Worm (Caenorhabditis elegans): Measurements from ENCODE around the gene ZK938.10.

ZK938.10 gene

ce11 chrII:9855620-9856019 lies 4.8 kb upstream of the ZK938.10 start, which contains the start of gene chil-4:
TSS of gene chil-4 (minus strand) at chrII:9855720.
- TF ChIP-seq nhr-76 (tag; optimal IDR thresholded peaks at IDR 0.05) = no peak
- TF ChIP-seq ceh-39 (tag; optimal IDR thresholded peaks at IDR 0.05) = no peak
- no peak for TF ChIP-seq ham-2 (GFP tag; optimal IDR thresholded peaks at IDR 0.05)
- no peak for TF ChIP-seq lin-13 (tag; optimal IDR thresholded peaks at IDR 0.05)
- no peak for TF ChIP-seq ztf-11 (tag; optimal IDR thresholded peaks at IDR 0.05)
- no peak for TF ChIP-seq nhr-28 (tag; optimal IDR thresholded peaks at IDR 0.05)
- no peak for TF ChIP-seq bed-3 (GFP tag; optimal IDR thresholded peaks at IDR 0.05)
- no peak for TF ChIP-seq tbx-8 (GFP tag; optimal IDR thresholded peaks at IDR 0.05)

DNA sequence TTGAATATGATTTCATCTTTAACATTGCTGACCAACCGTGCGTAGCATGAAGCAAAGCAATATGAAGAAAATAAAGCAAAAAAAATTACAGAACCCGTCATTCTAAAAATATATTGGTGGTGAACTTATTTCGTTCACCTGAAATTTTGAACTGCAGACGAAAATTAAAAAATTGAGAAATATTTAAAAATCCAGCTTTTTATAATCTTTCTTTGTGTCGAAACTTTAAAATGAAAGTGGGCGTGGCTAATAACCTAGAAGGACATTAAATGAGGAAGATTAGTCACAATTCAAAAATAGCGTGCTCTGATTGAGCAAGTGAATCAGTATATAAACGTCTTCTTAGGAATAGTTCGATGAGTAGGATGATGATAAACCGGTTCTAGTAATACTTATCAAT lies 1.3 kb downstream of the ZK938.10 start, which contains the start of gene old-2:
old-2 (minus strand) TSS at position 101 of the 400 bp plus-strand sequence.
- no peak for TF ChIP-seq pha-4 (tag; optimal IDR thresholded peaks at IDR 0.05)
- TF ChIP-seq ceh-83 (GFP tag; optimal IDR thresholded peaks at IDR 0.05) = no peak
- no peak for TF ChIP-seq lsy-2 (tag; optimal IDR thresholded peaks at IDR 0.05)
- TF ChIP-seq hlh-1 (tag; optimal IDR thresholded peaks at IDR 0.05) = no peak
- no peak for TF ChIP-seq unc-62 (GFP tag; optimal IDR thresholded peaks at IDR 0.05)
- TF ChIP-seq ztf-11 (tag; optimal IDR thresholded peaks at IDR 0.05) = no peak
- no peak for TF ChIP-seq unc-120 (tag; optimal IDR thresholded peaks at IDR 0.05; ENCODE audit: poor library complexity, severe bottlenecking)
- TF ChIP-seq M03D4.4 (tag; optimal IDR thresholded peaks at IDR 0.05) = no peak
- TF ChIP-seq mep-1 (tag; optimal IDR thresholded peaks at IDR 0.05) = no peak
- no peak for TF ChIP-seq nhr-12 (tag; optimal IDR thresholded peaks at IDR 0.05)
- TF ChIP-seq mls-2 (tag; optimal IDR thresholded peaks at IDR 0.05) = no peak
- no peak for TF ChIP-seq ceh-43 (GFP tag; optimal IDR thresholded peaks at IDR 0.05)
- TF ChIP-seq nhr-2 (tag; optimal IDR thresholded peaks at IDR 0.05) = no peak
- no peak for TF ChIP-seq nhr-237 (tag; optimal IDR thresholded peaks at IDR 0.05)
- no peak for TF ChIP-seq ceh-39 (tag; optimal IDR thresholded peaks at IDR 0.05)
- no peak for TF ChIP-seq nhr-76 (tag; optimal IDR thresholded peaks at IDR 0.05)

ce11 chrII:9845239-9845638 lies 5.6 kb downstream of the ZK938.10 start, which contains the start of gene chil-9:
TSS of gene chil-9 (minus strand) at chrII:9845339.
- no peak for TF ChIP-seq unc-62 (GFP tag; optimal IDR thresholded peaks at IDR 0.05)
- no peak for TF ChIP-seq lsy-2 (tag; optimal IDR thresholded peaks at IDR 0.05)
- no peak for TF ChIP-seq sem-2 (GFP tag; optimal IDR thresholded peaks at IDR 0.05)
- no peak for TF ChIP-seq elt-3 (tag; optimal IDR thresholded peaks at IDR 0.05)
- TF ChIP-seq bed-3 (GFP tag; optimal IDR thresholded peaks at IDR 0.05) = no peak
- TF ChIP-seq drap-1 (GFP tag; optimal IDR thresholded peaks at IDR 0.05) = no peak
- no peak for TF ChIP-seq nhr-76 (tag; optimal IDR thresholded peaks at IDR 0.05)
- no peak for TF ChIP-seq flh-1 (GFP tag; optimal IDR thresholded peaks at IDR 0.05)
- no peak for TF ChIP-seq unc-120 (tag; optimal IDR thresholded peaks at IDR 0.05; ENCODE audit: poor library complexity, severe bottlenecking)
- TF ChIP-seq elt-1 (tag; optimal IDR thresholded peaks at IDR 0.05; ENCODE audit: borderline replicate concordance, insufficient read depth) = no peak
- no peak for TF ChIP-seq M03D4.4 (tag; optimal IDR thresholded peaks at IDR 0.05)
- TF ChIP-seq ceh-43 (GFP tag; optimal IDR thresholded peaks at IDR 0.05) = no peak
- TF ChIP-seq pha-4 (tag; optimal IDR thresholded peaks at IDR 0.05) = no peak
- TF ChIP-seq mls-2 (tag; optimal IDR thresholded peaks at IDR 0.05) = no peak
- TF ChIP-seq cnd-1 (tag; optimal IDR thresholded peaks at IDR 0.05) = no peak
- TF ChIP-seq ces-1 (GFP tag; optimal IDR thresholded peaks at IDR 0.05) = no peak

DNA sequence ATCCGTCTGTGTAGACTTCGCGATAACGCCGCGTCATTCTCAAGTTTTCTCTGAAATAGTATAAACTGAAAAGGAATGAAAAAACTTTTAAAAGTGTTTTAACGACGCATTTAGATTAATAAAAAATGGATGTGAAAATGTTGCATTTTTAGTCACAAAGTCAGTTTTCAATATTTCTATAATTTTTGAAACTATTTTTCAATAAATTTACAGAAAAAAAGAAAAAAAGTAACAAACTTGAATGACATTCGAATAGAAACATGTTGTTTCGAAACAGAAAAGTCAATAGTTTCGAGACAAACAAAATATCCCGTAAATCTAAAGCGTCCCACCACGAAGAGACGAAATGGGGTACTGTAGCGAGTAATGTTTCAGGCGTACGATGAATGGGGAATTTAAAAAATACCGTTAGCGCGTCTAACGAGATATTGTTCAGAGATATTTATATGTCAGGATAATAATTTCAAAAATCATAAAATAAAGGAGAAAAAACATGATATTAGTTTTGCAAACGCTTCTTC lies 8.8 kb downstream of the ZK938.10 start, which contains the start of gene rnh-1.2:
rnh-1.2 (minus strand) TSS at position 51 of the 521 bp plus-strand sequence.
- TF ChIP-seq flh-1 (GFP tag; optimal IDR thresholded peaks at IDR 0.05) = no peak
- TF ChIP-seq mep-1 (tag; optimal IDR thresholded peaks at IDR 0.05) = no peak
- TF ChIP-seq cnd-1 (tag; optimal IDR thresholded peaks at IDR 0.05) = no peak

ce11 chrII:9840313-9840712 lies 10.5 kb downstream of the ZK938.10 start, which contains the start of gene ZK938.11:
TSS of gene ZK938.11 (minus strand) at chrII:9840413.
- no peak for TF ChIP-seq ceh-43 (GFP tag; optimal IDR thresholded peaks at IDR 0.05)
- TF ChIP-seq elt-1 (tag; optimal IDR thresholded peaks at IDR 0.05; ENCODE audit: borderline replicate concordance, insufficient read depth) = peak; percentile 87

Data from whole organism, mixed stage, embryonic.